Fruit fly (Drosophila melanogaster) Kc167 (cell line): ENCODE data around the gene SH3PX1.

Source experiments
- Myc ChIP-seq: fragments of >200 bp; optimal IDR thresholded peaks from 2 replicates; lab custom pipeline; 2017; ENCODE audit warnings: missing external identifiers
- Sin3A ChIP-seq: fragments of >200 bp; optimal IDR thresholded peaks from 2 replicates; lab custom pipeline; 2018; ENCODE audit warnings: missing external identifiers
- h ChIP-seq: fragments of >200 bp; optimal IDR thresholded peaks from 3 replicates; lab custom pipeline; 2018; ENCODE audit warnings: missing external identifiers
- insv ChIP-seq: fragments of >200 bp; optimal IDR thresholded peaks from 3 replicates; lab custom pipeline; 2018; ENCODE audit warnings: missing external identifiers
- psq ChIP-seq: fragments of >200 bp; optimal IDR thresholded peaks from 2 replicates; lab custom pipeline; 2017; ENCODE audit warnings: missing external identifiers
- ttk ChIP-seq: sonication (Bioruptor generic); optimal IDR thresholded peaks from 2 replicates; lab custom pipeline; 2017; ENCODE audit warnings: missing external identifiers

Gene SH3PX1

DNA sequence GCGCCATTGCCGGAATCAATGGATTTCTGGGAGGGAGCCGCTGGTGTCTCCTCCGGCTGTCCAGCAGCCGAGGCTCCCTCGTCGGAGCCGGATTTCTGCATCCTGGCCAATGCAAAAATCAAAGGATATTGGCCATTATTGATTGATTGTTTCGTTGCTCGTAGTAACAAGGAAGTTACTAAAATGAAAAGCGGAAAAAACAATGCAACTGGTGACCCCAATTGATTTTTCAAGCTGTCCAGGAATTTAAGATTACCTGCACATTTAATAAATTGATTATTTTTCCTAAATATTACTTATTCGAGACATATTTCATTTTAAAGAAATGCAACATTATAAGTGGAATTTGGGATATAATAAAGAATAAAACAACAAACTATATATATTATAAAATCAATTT, 10.1 kb downstream of the SH3PX1 start, which contains the start of gene CG6761:
CG6761 (minus strand) TSS at position 101 of the 400 bp plus-strand sequence.
- TF ChIP-seq h (lab: Kevin White, UChicago) (no peak), Sin3A (lab: Kevin White, UChicago) (no peak), ttk (no peak), psq (lab: Kevin White, UChicago) (no peak), insv (lab: Kevin White, UChicago) (no peak), Myc (lab: Kevin White, UChicago) (no peak)

DNA sequence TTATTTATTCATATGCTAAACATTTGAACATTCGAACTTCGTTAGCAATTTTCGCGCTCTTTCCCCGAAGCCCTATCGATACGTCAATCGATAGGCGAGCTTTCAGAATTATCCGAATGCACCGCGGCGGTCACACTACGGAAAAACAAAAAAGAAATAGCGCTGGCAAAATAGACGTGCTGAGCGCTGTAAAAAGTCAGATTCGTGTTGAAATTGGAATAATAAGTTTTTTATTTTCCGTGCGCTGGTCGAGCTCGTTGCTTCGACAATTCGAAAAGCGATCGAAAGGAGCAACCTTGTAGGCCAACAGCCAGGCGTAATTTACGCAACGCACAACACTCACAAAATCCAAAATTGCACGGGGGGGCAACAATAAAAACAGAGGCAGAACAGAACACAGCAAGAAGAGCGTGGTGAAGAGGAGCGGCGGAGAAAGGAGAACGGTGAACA, 15.4 kb downstream of the SH3PX1 start, which contains the start of gene Ubc4:
Ubc4 (plus strand) TSS at position 144 of the 450 bp plus-strand sequence.
- TF ChIP-seq Myc (lab: Kevin White, UChicago): no peak
- TF ChIP-seq Sin3A (lab: Kevin White, UChicago): no peak
- TF ChIP-seq h (lab: Kevin White, UChicago): no peak
- no peak for TF ChIP-seq insv (lab: Kevin White, UChicago)
- no peak for TF ChIP-seq psq (lab: Kevin White, UChicago)
- no peak for TF ChIP-seq ttk

DNA sequence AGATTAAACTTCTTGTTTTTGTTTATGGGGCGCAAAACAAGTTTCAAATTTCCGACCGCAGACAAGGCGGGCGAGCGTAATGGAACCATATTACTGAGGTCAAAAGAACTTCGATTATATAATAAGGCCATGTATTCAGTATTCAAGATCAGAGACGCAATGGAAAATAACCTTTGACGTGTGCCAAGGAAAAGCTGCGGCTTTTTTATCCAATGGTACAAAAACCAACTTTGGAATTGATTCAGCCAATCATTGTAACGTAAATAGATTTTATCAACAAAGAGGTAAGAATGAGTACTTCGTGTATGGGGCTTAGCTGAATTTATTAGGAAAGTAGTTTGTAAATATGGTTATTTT, 16.1 kb downstream of the SH3PX1 start:
- TF ChIP-seq Myc (lab: Kevin White, UChicago) (no peak), Sin3A (lab: Kevin White, UChicago) (no peak), ttk (no peak), h (lab: Kevin White, UChicago) (no peak), psq (lab: Kevin White, UChicago) (no peak), insv (lab: Kevin White, UChicago) (no peak)

DNA sequence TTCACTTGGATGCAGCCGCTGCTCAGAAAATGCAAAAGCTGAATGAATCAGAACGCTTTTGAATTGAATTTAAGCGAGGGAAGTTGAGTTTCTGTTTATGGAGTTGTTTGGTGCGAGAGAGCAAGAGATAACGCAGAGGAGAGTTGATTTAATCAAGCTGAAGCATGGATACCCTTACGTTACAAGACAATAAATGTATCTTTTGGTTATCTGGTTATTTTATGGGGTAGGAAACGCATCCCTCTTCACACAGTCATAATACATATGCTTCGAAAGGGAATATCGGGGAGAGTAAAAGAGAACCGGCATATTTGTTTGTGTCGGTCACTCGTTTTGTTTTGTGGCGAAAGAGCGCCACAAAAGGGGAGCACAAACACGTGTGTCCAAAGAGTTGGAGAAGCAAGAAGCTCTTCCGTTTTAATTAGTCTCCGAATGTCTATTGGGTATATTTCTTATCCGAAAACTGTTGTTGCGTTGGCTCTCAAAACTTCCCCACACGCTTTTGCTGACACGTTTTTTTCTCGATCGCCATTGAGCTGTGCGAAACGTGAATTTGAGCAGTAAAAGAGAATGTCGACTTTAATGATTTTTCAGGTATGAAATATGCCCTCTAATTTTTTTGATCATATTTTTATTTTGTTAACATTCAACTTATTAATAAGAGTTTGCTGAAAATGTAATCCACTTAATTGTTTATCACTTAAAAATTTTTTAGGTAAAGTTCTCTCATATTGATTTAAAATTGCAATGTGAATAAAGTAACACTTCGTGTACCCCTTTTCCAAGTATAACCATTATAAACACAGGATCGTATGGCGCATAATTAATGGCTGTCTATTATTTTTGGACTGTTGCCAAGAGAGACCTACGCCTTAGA, 16.7 kb downstream of the SH3PX1 start, which contains the start of gene Prps:
Prps (minus strand) TSS at position 51 of the 877 bp plus-strand sequence.
- TF ChIP-seq h (lab: Kevin White, UChicago): no peak
- TF ChIP-seq psq (lab: Kevin White, UChicago): no peak
- no peak for TF ChIP-seq ttk
- no peak for TF ChIP-seq Sin3A (lab: Kevin White, UChicago)
- TF ChIP-seq insv (lab: Kevin White, UChicago): no peak

DNA sequence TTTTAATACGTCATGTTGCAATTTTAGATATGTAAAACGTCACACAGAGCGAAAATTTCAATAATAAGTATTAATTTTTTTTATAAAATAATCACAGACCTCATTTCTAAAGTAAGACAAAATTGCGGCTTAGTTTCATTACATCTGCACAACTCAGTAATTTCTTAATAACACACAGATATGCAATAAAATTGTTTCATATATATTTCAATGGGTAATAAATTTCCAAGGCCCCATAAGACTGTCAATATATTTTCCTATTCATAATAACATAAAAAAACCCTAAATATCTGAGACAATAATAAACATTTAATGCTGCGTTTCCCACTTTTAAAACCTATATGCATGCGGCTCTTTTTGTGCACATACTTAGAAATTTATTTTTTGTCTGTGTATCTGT, 18.0 kb downstream of the SH3PX1 start:
- TF ChIP-seq insv (lab: Kevin White, UChicago): no peak

DNA sequence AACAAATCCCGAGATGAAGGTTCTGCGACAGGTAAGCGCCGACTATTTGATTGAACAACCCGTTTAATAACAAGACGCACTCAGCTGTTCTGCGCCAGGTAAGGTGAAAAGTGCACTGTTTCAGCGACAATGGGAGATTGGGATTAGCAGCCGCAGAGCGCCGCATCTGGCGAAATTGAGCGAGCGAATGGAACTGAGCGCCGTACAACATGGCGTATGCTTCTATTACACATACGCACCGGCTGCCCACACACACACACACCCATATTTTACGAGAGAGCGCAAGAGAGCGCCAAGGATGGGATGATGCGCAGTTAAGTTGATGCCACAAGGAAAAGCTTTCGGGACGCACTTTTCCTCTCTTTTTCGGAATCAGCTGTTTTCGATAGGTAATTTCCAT, 18.4 kb downstream of the SH3PX1 start:
- no peak for TF ChIP-seq Sin3A (lab: Kevin White, UChicago)
- TF ChIP-seq h (lab: Kevin White, UChicago): no peak
- TF ChIP-seq ttk: no peak
- TF ChIP-seq psq (lab: Kevin White, UChicago): no peak
- no peak for TF ChIP-seq insv (lab: Kevin White, UChicago)
- no peak for TF ChIP-seq Myc (lab: Kevin White, UChicago)

DNA sequence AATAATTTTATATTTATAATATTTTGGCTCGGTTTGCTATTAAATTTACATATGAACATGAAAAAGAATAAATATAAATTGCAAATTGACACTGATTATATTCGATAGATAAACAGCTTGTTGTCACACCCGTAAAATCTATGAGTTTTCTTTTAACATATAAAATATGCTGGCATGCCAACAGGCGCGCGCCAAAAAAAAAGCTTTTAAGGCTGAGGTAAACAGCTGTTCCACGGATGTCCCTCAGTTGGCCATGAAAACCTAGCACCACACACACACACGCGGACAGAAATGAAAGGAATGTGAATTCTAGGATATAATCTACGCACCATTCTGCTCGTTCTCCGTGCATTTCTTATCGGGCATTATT, 18.8 kb downstream of the SH3PX1 start:
- TF ChIP-seq psq (lab: Kevin White, UChicago) (no peak), h (lab: Kevin White, UChicago) (no peak), insv (lab: Kevin White, UChicago) (no peak), Sin3A (lab: Kevin White, UChicago) (no peak), Myc (lab: Kevin White, UChicago) (no peak), ttk (no peak)

DNA sequence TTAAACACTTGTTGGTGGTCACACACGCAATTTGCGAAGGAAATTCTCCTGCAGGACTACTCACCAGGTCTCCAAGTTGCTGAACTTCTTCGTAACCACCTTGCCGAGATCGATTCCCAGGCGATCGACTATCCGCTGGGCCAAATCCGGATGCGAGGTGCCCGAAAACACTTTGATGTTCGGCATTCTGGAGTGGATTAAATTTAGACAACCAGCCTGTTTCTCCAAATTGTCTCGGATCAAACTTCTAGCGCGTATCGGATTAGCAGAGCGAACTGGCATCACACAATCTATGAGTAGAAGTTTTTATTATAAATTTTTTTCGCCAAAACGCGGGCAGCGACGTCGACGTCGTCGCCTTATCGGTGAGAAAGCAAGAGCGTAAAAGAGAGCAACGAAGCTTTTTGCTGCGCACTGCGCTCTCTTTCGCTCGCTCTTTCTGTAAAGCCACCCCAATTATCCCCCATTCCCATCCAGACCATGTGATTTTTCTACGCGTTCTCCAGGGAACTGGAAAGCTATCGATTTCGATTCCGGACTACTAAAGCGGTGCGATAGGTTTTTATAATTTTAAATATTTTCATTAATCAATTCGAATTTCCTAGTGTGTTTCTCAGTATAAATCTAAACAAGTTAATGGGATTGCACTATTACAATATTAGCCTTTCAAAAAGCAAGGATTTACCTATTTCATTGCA, 19.3 kb downstream of the SH3PX1 start:
- TF ChIP-seq insv (lab: Kevin White, UChicago) (no peak), Myc (lab: Kevin White, UChicago) (no peak), ttk (no peak), psq (lab: Kevin White, UChicago) (no peak), Sin3A (lab: Kevin White, UChicago) (no peak), h (lab: Kevin White, UChicago) (no peak)

DNA sequence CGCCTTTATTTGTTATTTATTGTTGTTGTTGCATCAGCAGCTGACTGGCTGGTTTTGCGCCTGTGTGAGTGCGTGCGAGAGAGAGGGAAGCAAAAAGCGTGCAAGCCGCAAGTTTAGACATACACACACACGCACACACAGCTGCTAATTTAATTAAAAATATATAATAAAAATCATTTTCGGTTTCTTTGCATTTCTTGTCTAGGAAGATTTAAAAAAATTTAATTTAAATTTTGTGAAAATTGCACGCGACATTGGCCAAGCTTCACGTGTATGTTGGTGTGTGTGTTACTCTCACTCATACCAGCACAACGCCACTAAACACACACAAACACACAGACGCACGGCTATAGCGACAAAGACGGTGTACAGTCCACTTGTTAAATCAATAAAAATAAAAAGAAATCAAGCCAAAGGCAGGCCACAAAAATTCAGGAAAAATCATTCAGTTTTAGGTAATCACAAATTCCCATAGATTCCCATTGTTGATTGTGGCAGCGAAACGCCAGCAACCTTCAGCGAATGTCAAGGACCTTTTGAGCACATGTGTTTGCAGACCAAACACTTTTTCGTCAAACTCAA, 20.0 kb downstream of the SH3PX1 start:
- TF ChIP-seq h (lab: Kevin White, UChicago): no peak
- TF ChIP-seq Sin3A (lab: Kevin White, UChicago): no peak
- no peak for TF ChIP-seq psq (lab: Kevin White, UChicago)
- TF ChIP-seq Myc (lab: Kevin White, UChicago): no peak
- TF ChIP-seq insv (lab: Kevin White, UChicago): no peak
- no peak for TF ChIP-seq ttk

DNA sequence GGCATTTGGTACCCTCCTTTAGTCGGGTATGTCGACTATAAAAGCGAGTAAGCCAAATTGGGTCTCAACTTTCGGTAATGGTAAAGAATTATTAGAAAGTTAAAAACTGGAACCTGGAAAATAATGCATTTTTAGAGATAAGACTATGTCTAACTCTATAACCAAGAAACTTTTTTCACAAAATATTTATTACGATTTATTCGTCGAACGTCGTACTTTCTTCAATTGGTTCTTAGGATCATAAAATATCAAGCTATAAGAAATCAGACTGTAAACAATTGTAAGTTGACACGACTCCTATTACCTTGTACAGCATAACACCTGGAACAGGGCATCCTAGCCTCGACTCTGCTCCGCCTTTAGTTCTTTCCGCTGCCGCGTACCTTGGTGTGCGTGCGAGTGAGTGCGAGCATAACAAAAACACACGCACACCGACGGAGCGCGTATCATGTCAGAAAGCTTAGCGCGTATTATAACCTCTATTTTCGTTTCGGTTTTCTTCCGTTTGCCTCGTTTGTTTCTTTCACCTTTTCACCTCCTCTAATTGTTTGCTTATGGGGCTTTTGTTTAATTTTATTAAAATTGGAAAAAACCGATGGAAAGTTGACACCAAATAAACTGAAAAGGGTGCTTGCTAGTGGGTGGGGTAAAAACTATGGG, 20.6 kb downstream of the SH3PX1 start:
- TF ChIP-seq ttk (no peak), h (lab: Kevin White, UChicago) (no peak), Myc (lab: Kevin White, UChicago) (no peak), insv (lab: Kevin White, UChicago) (no peak), Sin3A (lab: Kevin White, UChicago) (no peak), psq (lab: Kevin White, UChicago) (no peak)
